Fruit fly (Drosophila melanogaster) whole organism, pupa: ENCODE results near the gene CG5455.

Experiments
- CG10348 ChIP-seq: fragments of 200-800 bp; sonication (Bioruptor generic); IDR thresholded peaks from 2 replicates; pipeline ENCODE4 v1.3.6; 2022; ENCODE audit warnings: missing biosample characterization, missing genetic modification characterization
- CG12605 ChIP-seq: fragments of 200-800 bp; sonication (Bioruptor generic); IDR thresholded peaks from 2 replicates; pipeline ENCODE4 v1.3.6; 2022; ENCODE audit warnings: missing biosample characterization, missing genetic modification characterization
- CG13204 ChIP-seq: fragments of 200-800 bp; sonication (Bioruptor generic); optimal IDR thresholded peaks from 2 replicates; lab custom pipeline; 2018; ENCODE audit warnings: missing biosample characterization, mild to moderate bottlenecking, missing genetic modification characterization, moderate library complexity
- CG14655 ChIP-seq: fragments of 200-800 bp; sonication (Bioruptor generic); optimal IDR thresholded peaks from 3 replicates; lab custom pipeline; 2017; ENCODE audit warnings: mild to moderate bottlenecking, missing biosample characterization, missing genetic modification reagents, missing genetic modification characterization
- CG17806 ChIP-seq: fragments of 200-800 bp; sonication (Bioruptor generic); optimal IDR thresholded peaks from 2 replicates; lab custom pipeline; 2018; ENCODE audit warnings: missing biosample characterization, mild to moderate bottlenecking, missing genetic modification characterization, moderate library complexity
- CG32121 ChIP-seq: fragments of 200-800 bp; sonication (Bioruptor generic); IDR thresholded peaks from 2 replicates; pipeline ENCODE4 v1.3.6; 2022; ENCODE audit warnings: missing biosample characterization, missing genetic modification characterization
- CG4496 ChIP-seq: fragments of 200-800 bp; sonication (Bioruptor generic); IDR thresholded peaks from 3 replicates; pipeline ENCODE4 v1.3.6; 2022; ENCODE audit warnings: missing biosample characterization, missing genetic modification characterization
- CG9948 ChIP-seq: fragments of 200-800 bp; sonication (Bioruptor generic); optimal IDR thresholded peaks from 2 replicates; lab custom pipeline; 2018; ENCODE audit warnings: missing biosample characterization, mild to moderate bottlenecking, missing genetic modification characterization, moderate library complexity
- EcR ChIP-seq: fragments of 200-800 bp; sonication (Bioruptor generic); optimal IDR thresholded peaks from 3 replicates; lab custom pipeline; 2019; ENCODE audit warnings: missing biosample characterization, missing genetic modification characterization, mild to moderate bottlenecking, moderate library complexity, missing genetic modification reagents
- Pif1A ChIP-seq: fragments of 200-800 bp; sonication (Bioruptor generic); optimal IDR thresholded peaks from 3 replicates; lab custom pipeline; 2016; ENCODE audit warnings: missing biosample characterization, missing genetic modification characterization
- Pif1B ChIP-seq: fragments of 200-800 bp; sonication (Bioruptor generic); optimal IDR thresholded peaks from 3 replicates; lab custom pipeline; 2016; ENCODE audit warnings: missing biosample characterization, missing genetic modification characterization
- Snoo ChIP-seq: fragments of 200-800 bp; sonication (Bioruptor generic); optimal IDR thresholded peaks from 3 replicates; lab custom pipeline; 2017; ENCODE audit warnings: missing biosample characterization, mild to moderate bottlenecking, missing genetic modification characterization, inconsistent platforms

DNA sequence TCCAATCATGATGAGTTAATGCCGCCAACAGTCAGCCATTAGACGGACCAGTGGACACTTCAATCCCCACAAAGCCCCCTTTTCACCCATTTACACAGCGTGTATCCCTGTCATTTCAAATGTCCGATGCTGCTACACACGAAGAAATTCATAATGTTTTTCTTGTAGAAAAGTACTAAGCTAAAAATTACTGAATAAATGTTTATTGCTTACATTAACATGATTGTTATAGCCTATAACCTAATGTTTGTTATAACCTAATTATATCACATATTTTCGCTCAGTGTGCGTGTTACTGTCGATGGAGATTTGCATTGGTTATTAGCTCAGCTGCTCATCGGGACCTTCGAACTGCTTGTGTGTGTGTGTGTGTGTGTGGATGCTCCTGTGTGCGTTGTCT is 24.8 kb upstream of the CG5455 start:
- TF ChIP-seq CG17806 (peak; percentile 45), Pif1B (GFP tag; lab: Kevin White, UChicago) (no peak), CG10348 (GFP tag; lab: Robert Waterston, UW) (no peak), CG14655 (peak; percentile 48), CG13204 (GFP tag; lab: Kevin White, UChicago) (no peak), CG9948 (tag; lab: Kevin White, UChicago) (peak; percentile 34), EcR (GFP tag; lab: Kevin White, UChicago) (no peak), CG12605 (no peak), Pif1A (GFP tag; lab: Kevin White, UChicago) (peak; percentile 35), CG32121 (peak; percentile 27; the same call in 1 of the 2 replicates), Snoo (tag; lab: Kevin White, UChicago) (peak; percentile 6), CG4496 (GFP tag; lab: Robert Waterston, UW) (peak; percentile 60; the same call in 2 of the 3 replicates)
